Fruit fly (Drosophila melanogaster): Measurements from ENCODE around the gene CG14312.
A peak's percentile ranks its signal among the peaks of the same experiment; 100 is the strongest.

CG14312 gene

DNA sequence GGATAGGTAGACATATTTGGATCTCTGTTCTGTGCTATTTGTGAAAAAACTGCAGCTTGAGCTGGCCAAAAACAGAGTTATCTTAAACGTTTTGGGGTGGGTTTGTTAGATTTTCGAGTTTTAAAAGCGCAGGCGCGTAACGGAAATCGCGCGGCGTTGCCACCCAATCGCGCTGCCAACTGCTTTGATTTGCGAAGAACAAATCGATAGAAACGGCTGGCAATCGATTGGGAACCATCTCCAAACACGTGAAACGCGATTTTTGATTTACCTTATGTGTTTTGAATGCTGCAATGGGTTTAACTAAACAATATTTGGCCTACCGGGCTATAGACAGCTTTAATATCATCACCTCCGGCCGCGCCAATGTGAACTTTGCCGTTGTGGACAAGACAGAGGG, at the start of gene CG14312, which contains the start of gene CG8064 (continued):
- TF ChIP-seq NK7.1 (GFP tag; optimal IDR thresholded peaks at IDR 0.05), result no peak
- TF ChIP-seq CG6813 (GFP tag; optimal IDR thresholded peaks at IDR 0.05), result no peak
- no peak for TF ChIP-seq H15 (GFP tag; IDR thresholded peaks at IDR 0.05)
- no peak for TF ChIP-seq Kr (GFP tag; optimal IDR thresholded peaks at IDR 0.05)
- TF ChIP-seq NfI (GFP tag; optimal IDR thresholded peaks at IDR 0.05), result no peak
- TF ChIP-seq BEAF-32 (GFP tag; optimal IDR thresholded peaks at IDR 0.05), result peak; percentile 77
- no peak for TF ChIP-seq Hsf (GFP tag; optimal IDR thresholded peaks at IDR 0.05)
- no peak for TF ChIP-seq lilli (GFP tag; optimal IDR thresholded peaks at IDR 0.05)
- TF ChIP-seq CG7556 (GFP tag; optimal IDR thresholded peaks at IDR 0.05), result no peak
- no peak for TF ChIP-seq HLHmδ (GFP tag; optimal IDR thresholded peaks at IDR 0.05)
- no peak for TF ChIP-seq Chrac-16 (GFP tag; optimal IDR thresholded peaks at IDR 0.05)
- no peak for TF ChIP-seq CG12769 (tag; optimal IDR thresholded peaks at IDR 0.05)
- no peak for TF ChIP-seq Poxn (GFP tag; IDR thresholded peaks at IDR 0.05)
- TF ChIP-seq HLH4C (GFP tag; IDR thresholded peaks at IDR 0.05; ENCODE audit: partially characterized antibody), result peak; percentile 66
- TF ChIP-seq CG13775 (GFP tag; optimal IDR thresholded peaks at IDR 0.05), result no peak
- TF ChIP-seq CG12744 (GFP tag; optimal IDR thresholded peaks at IDR 0.05), result no peak
- no peak for TF ChIP-seq Ravus (GFP tag; IDR thresholded peaks at IDR 0.05)
- TF ChIP-seq zen (tag; optimal IDR thresholded peaks at IDR 0.05), result no peak
- no peak for TF ChIP-seq CrebB (tag; optimal IDR thresholded peaks at IDR 0.05)
- no peak for TF ChIP-seq CG17385 (GFP tag; optimal IDR thresholded peaks at IDR 0.05)
- no peak for TF ChIP-seq CG13624 (GFP tag; optimal IDR thresholded peaks at IDR 0.05)
- TF ChIP-seq pb (GFP tag; optimal IDR thresholded peaks at IDR 0.05), result no peak
- no peak for TF ChIP-seq CG9876 (GFP tag; optimal IDR thresholded peaks at IDR 0.05)
- no peak for TF ChIP-seq CG12942 (GFP tag; optimal IDR thresholded peaks at IDR 0.05)
- TF ChIP-seq D (optimal IDR thresholded peaks at IDR 0.05), result no peak
- TF ChIP-seq D (GFP tag; optimal IDR thresholded peaks at IDR 0.05), result no peak
- TF ChIP-seq psq (GFP tag; optimal IDR thresholded peaks at IDR 0.05), result no peak
- no peak for TF ChIP-seq CG16779 (GFP tag; IDR thresholded peaks at IDR 0.05)
- no peak for TF ChIP-seq Dip3 (GFP tag; optimal IDR thresholded peaks at IDR 0.05)
- no peak for TF ChIP-seq pan (optimal IDR thresholded peaks at IDR 0.05)
- TF ChIP-seq pan (GFP tag; optimal IDR thresholded peaks at IDR 0.05 in 1 of 2, IDR thresholded peaks at IDR 0.05 in 1 of 2), result no peak
- no peak for TF ChIP-seq CG18476 (GFP tag; optimal IDR thresholded peaks at IDR 0.05)
- peak; percentile 12 for TF ChIP-seq her (GFP tag; optimal IDR thresholded peaks at IDR 0.05)
- no peak for TF ChIP-seq org-1 (GFP tag; optimal IDR thresholded peaks at IDR 0.05)
- no peak for TF ChIP-seq CG5180 (GFP tag; optimal IDR thresholded peaks at IDR 0.05)
- no peak for TF ChIP-seq CG30020 (tag; optimal IDR thresholded peaks at IDR 0.05)
- no peak for TF ChIP-seq fd96Cb (tag; optimal IDR thresholded peaks at IDR 0.05)
- no peak for TF ChIP-seq Tbp (GFP tag; optimal IDR thresholded peaks at IDR 0.05)
- no peak for TF ChIP-seq gem (tag; optimal IDR thresholded peaks at IDR 0.05)
- TF ChIP-seq CG32532 (GFP tag; IDR thresholded peaks at IDR 0.05), result no peak
- peak; percentile 59; the same call in 2 of the 3 replicates for TF ChIP-seq CG7963 (GFP tag; IDR thresholded peaks at IDR 0.05; ENCODE audit: partially characterized antibody)
- TF ChIP-seq ind (GFP tag; optimal IDR thresholded peaks at IDR 0.05), result no peak
- no peak for TF ChIP-seq repo (GFP tag; optimal IDR thresholded peaks at IDR 0.05)
- no peak for TF ChIP-seq CG4328 (GFP tag; optimal IDR thresholded peaks at IDR 0.05)
- peak; percentile 8; the same call in 1 of the 3 replicates for TF ChIP-seq Dbx (GFP tag; IDR thresholded peaks at IDR 0.05)
- TF ChIP-seq luna (GFP tag; optimal IDR thresholded peaks at IDR 0.05), result no peak
- TF ChIP-seq CG15011 (GFP tag; optimal IDR thresholded peaks at IDR 0.05), result no peak
- no peak for TF ChIP-seq CG3726 (GFP tag; IDR thresholded peaks at IDR 0.05)
- peak; percentile 31 for TF ChIP-seq NC2β (GFP tag; optimal IDR thresholded peaks at IDR 0.05)
- no peak for TF ChIP-seq Nf-YA (GFP tag; IDR thresholded peaks at IDR 0.05)
- TF ChIP-seq E2f1 (GFP tag; IDR thresholded peaks at IDR 0.05), result no peak
- TF ChIP-seq CG9932 (GFP tag; IDR thresholded peaks at IDR 0.05), result no peak
- TF ChIP-seq CG2875 (GFP tag; optimal IDR thresholded peaks at IDR 0.05), result no peak
